Fruit fly (Drosophila melanogaster) whole organism, embryonic: Measurements from ENCODE around the gene CG6511.

Source experiments
- Aef1 ChIP-seq: fragments of 200-800 bp; sonication (Bioruptor generic); IDR thresholded peaks from 3 replicates; pipeline ENCODE4 v1.3.6; 2022; ENCODE audit warnings: missing biosample characterization, missing genetic modification characterization
- CG10321 ChIP-seq: fragments of 200-800 bp; sonication (Bioruptor generic); IDR thresholded peaks from 2 replicates; pipeline ENCODE4 v1.3.6; 2022; ENCODE audit warnings: missing biosample characterization, missing genetic modification characterization
- CG11504 ChIP-seq: fragments of 200-800 bp; sonication (Bioruptor generic); optimal IDR thresholded peaks from 3 replicates; lab custom pipeline; 2019; ENCODE audit warnings: missing biosample characterization, mild to moderate bottlenecking, missing genetic modification characterization, moderate library complexity
- CG11695 ChIP-seq: fragments of 200-800 bp; sonication (Bioruptor generic); IDR thresholded peaks from 3 replicates; pipeline ENCODE4 v1.3.6; 2022; ENCODE audit warnings: missing biosample characterization, missing genetic modification characterization
- CG17186 ChIP-seq: fragments of 200-800 bp; sonication (Bioruptor generic); optimal IDR thresholded peaks from 3 replicates; lab custom pipeline; 2017; ENCODE audit warnings: missing biosample characterization, missing genetic modification reagents, missing genetic modification characterization
- CG18011 ChIP-seq: fragments of 200-800 bp; sonication (Bioruptor generic); optimal IDR thresholded peaks from 2 replicates; lab custom pipeline; 2017; ENCODE audit warnings: missing biosample characterization, missing genetic modification characterization, mild to moderate bottlenecking, moderate library complexity, missing genotype
- CG2678 ChIP-seq: fragments of 200-800 bp; sonication (Bioruptor generic); optimal IDR thresholded peaks from 3 replicates; lab custom pipeline; 2019; ENCODE audit warnings: missing biosample characterization, mild to moderate bottlenecking, missing genetic modification characterization, moderate library complexity
- CG31224 ChIP-seq: fragments of 200-800 bp; sonication (Bioruptor generic); IDR thresholded peaks from 2 replicates; pipeline ENCODE4 v1.3.6; 2022; ENCODE audit warnings: missing biosample characterization, missing genetic modification characterization
- CG3163 ChIP-seq: fragments of 200-800 bp; sonication (Bioruptor generic); optimal IDR thresholded peaks from 3 replicates; lab custom pipeline; 2016; ENCODE audit warnings: missing biosample characterization, missing genetic modification characterization
- CG32767 ChIP-seq: fragments of 200-800 bp; sonication (Bioruptor generic); IDR thresholded peaks from 2 replicates; pipeline ENCODE4 v1.3.6; 2022; ENCODE audit warnings: missing biosample characterization, missing genetic modification characterization
- CG3281 ChIP-seq: fragments of 200-800 bp; sonication (Bioruptor generic); optimal IDR thresholded peaks from 3 replicates; lab custom pipeline; 2017; ENCODE audit warnings: missing biosample characterization, mild to moderate bottlenecking, missing genetic modification characterization
- CG4854 ChIP-seq: fragments of 200-800 bp; sonication (Bioruptor generic); optimal IDR thresholded peaks from 2 replicates; lab custom pipeline; 2016; ENCODE audit warnings: missing biosample characterization, missing genetic modification characterization, inconsistent platforms
- CG5953 ChIP-seq: fragments of 200-800 bp; sonication (Bioruptor generic); IDR thresholded peaks from 2 replicates; pipeline ENCODE4 v1.3.6; 2022; ENCODE audit warnings: missing biosample characterization, missing genetic modification characterization
- CG6765 ChIP-seq: fragments of 200-800 bp; sonication (Bioruptor generic); optimal IDR thresholded peaks from 3 replicates; lab custom pipeline; 2017; ENCODE audit warnings: missing biosample characterization, mild to moderate bottlenecking, missing genetic modification characterization
- CG7839 ChIP-seq: fragments of 200-800 bp; sonication (Bioruptor generic); optimal IDR thresholded peaks from 3 replicates; lab custom pipeline; 2018; ENCODE audit warnings: missing biosample characterization, mild to moderate bottlenecking, missing genetic modification characterization, moderate library complexity
- CG7987 ChIP-seq: fragments of 200-800 bp; sonication (Bioruptor generic); optimal IDR thresholded peaks from 2 replicates; lab custom pipeline; 2018; ENCODE audit warnings: missing biosample characterization, mild to moderate bottlenecking, missing genetic modification characterization, moderate library complexity
- CG9797 ChIP-seq: fragments of 200-800 bp; sonication (Bioruptor generic); optimal IDR thresholded peaks from 3 replicates; lab custom pipeline; 2018; ENCODE audit warnings: missing biosample characterization, mild to moderate bottlenecking, missing genetic modification characterization
- Camta ChIP-seq: fragments of 200-800 bp; sonication (Bioruptor generic); optimal IDR thresholded peaks from 2 replicates; lab custom pipeline; 2016; ENCODE audit warnings: missing biosample characterization, missing genetic modification characterization
- Dip2 ChIP-seq: fragments of 200-800 bp; sonication (Bioruptor generic); IDR thresholded peaks from 2 replicates; pipeline ENCODE4 v1.3.6; 2022; ENCODE audit warnings: missing biosample characterization, missing genetic modification characterization
- Dll ChIP-seq: fragments of 200-800 bp; sonication (Bioruptor generic); IDR thresholded peaks from 4 replicates; pipeline ENCODE4 v1.3.6; 2022; ENCODE audit warnings: missing biosample characterization, missing genetic modification characterization; ENCODE audit not compliant: partially characterized antibody
- Ets65A ChIP-seq: fragments of 200-800 bp; sonication (Bioruptor generic); peaks from one replicate; lab custom pipeline; 2016; ENCODE audit warnings: missing biosample characterization, missing genetic modification characterization
- GATAe ChIP-seq: fragments of 200-800 bp; sonication (Bioruptor generic); conservative IDR thresholded peaks from 2 replicates; pipeline ENCODE4 v1.3.6; 2022; ENCODE audit warnings: missing biosample characterization, missing genetic modification characterization
- Hmx ChIP-seq: fragments of 200-800 bp; sonication (Bioruptor generic); optimal IDR thresholded peaks from 2 replicates; lab custom pipeline; 2016; ENCODE audit warnings: missing biosample characterization, missing genetic modification characterization
- Hsf ChIP-seq: fragments of 200-800 bp; sonication (Bioruptor generic); optimal IDR thresholded peaks from 3 replicates; lab custom pipeline; 2016; ENCODE audit warnings: missing biosample characterization, missing genetic modification characterization
- Lhr ChIP-seq: fragments of 200-800 bp; sonication (Bioruptor generic); optimal IDR thresholded peaks from 3 replicates; lab custom pipeline; 2017; ENCODE audit warnings: mild to moderate bottlenecking, missing biosample characterization, missing genetic modification reagents, missing genetic modification characterization
- Rx ChIP-seq: fragments of 200-800 bp; sonication (Bioruptor generic); IDR thresholded peaks from 2 replicates; pipeline ENCODE4 v1.3.6; 2022; ENCODE audit warnings: missing biosample characterization, missing genetic modification characterization
- Six4 ChIP-seq: fragments of 200-800 bp; sonication (Bioruptor generic); optimal IDR thresholded peaks from 2 replicates; lab custom pipeline; 2016; ENCODE audit warnings: missing biosample characterization, missing genetic modification characterization
- Xrp1 ChIP-seq: fragments of 200-800 bp; sonication (Bioruptor generic); IDR thresholded peaks from 2 replicates; pipeline ENCODE4 v1.3.6; 2022; ENCODE audit warnings: missing biosample characterization, missing genetic modification characterization
- ase ChIP-seq: fragments of 200-800 bp; sonication (Bioruptor generic); IDR thresholded peaks from 3 replicates; pipeline ENCODE4 v1.3.6; 2022; ENCODE audit warnings: missing biosample characterization, missing genetic modification characterization
- bbx ChIP-seq: fragments of 200-800 bp; sonication (Bioruptor generic); IDR thresholded peaks from 2 replicates; pipeline ENCODE4 v1.3.6; 2022; ENCODE audit warnings: missing biosample characterization, missing genetic modification characterization; ENCODE audit not compliant: partially characterized antibody
- cad ChIP-seq: fragments of >200 bp; optimal IDR thresholded peaks from 2 replicates; lab custom pipeline; 2017; ENCODE audit warnings: missing biosample characterization, missing genetic modification characterization
- cato ChIP-seq: fragments of 200-800 bp; sonication (Bioruptor generic); optimal IDR thresholded peaks from 2 replicates; lab custom pipeline; 2016; ENCODE audit warnings: missing biosample characterization, missing genetic modification characterization, borderline replicate concordance
- cg ChIP-seq: fragments of 200-800 bp; sonication (Bioruptor generic); optimal IDR thresholded peaks from 3 replicates; lab custom pipeline; 2019; ENCODE audit warnings: missing biosample characterization, mild to moderate bottlenecking, missing genetic modification characterization, moderate library complexity
- ci ChIP-seq: fragments of 200-800 bp; sonication (Bioruptor generic); IDR thresholded peaks from 3 replicates; pipeline ENCODE4 v1.3.6; 2022; ENCODE audit warnings: missing biosample characterization, missing genetic modification characterization
- esg ChIP-seq: fragments of 200-800 bp; sonication (Bioruptor generic); conservative IDR thresholded peaks from 2 replicates; pipeline ENCODE4 v1.3.6; 2022; ENCODE audit warnings: missing biosample characterization, missing genetic modification characterization
- fd64A ChIP-seq: fragments of 200-800 bp; sonication (Bioruptor generic); optimal IDR thresholded peaks from 3 replicates; lab custom pipeline; 2018; ENCODE audit warnings: missing biosample characterization, mild to moderate bottlenecking, missing genetic modification characterization
- fru ChIP-seq: fragments of >200 bp; optimal IDR thresholded peaks from 2 replicates; lab custom pipeline; 2017
- gsb ChIP-seq: fragments of 200-800 bp; sonication (Bioruptor generic); IDR thresholded peaks from 2 replicates; pipeline ENCODE4 v1.3.6; 2022; ENCODE audit warnings: missing biosample characterization, missing genetic modification characterization
- h ChIP-seq: fragments of >200 bp; optimal IDR thresholded peaks from 2 replicates; lab custom pipeline; 2017
- kni ChIP-seq: fragments of 200-800 bp; sonication (Bioruptor generic); optimal IDR thresholded peaks from 3 replicates; lab custom pipeline; 2017; ENCODE audit warnings: mild to moderate bottlenecking, missing biosample characterization, missing genetic modification reagents, missing genetic modification characterization
- knrl ChIP-seq: fragments of 200-800 bp; sonication (Bioruptor generic); IDR thresholded peaks from 3 replicates; pipeline ENCODE4 v1.3.6; 2022; ENCODE audit warnings: missing biosample characterization, missing genetic modification characterization; ENCODE audit not compliant: partially characterized antibody
- nau ChIP-seq: fragments of 200-800 bp; sonication (Bioruptor generic); optimal IDR thresholded peaks from 3 replicates; lab custom pipeline; 2017; ENCODE audit warnings: missing biosample characterization, mild to moderate bottlenecking, missing genetic modification characterization, missing genetic modification reagents
- onecut ChIP-seq: fragments of 200-800 bp; sonication (Bioruptor generic); IDR thresholded peaks from 2 replicates; pipeline ENCODE4 v1.3.6; 2022; ENCODE audit warnings: missing biosample characterization, missing genetic modification characterization
- org-1 ChIP-seq: fragments of 200-800 bp; sonication (Bioruptor generic); optimal IDR thresholded peaks from 2 replicates; lab custom pipeline; 2017; ENCODE audit warnings: missing biosample characterization, missing genetic modification characterization
- pan ChIP-seq, 4 experiments: fragments of >200 bp in 3 of 4; fragments of 200-800 bp in 1 of 4; sonication (Bioruptor generic) in 1 of 4; optimal IDR thresholded peaks in 3 of 4; IDR thresholded peaks in 1 of 4; 2 replicates each; pipeline versions ENCODE4 v1.3.6 to Lab custom; 2017 to 2022; ENCODE audit warnings: missing biosample characterization in 2 of 4, missing genetic modification characterization in 2 of 4, mixed read lengths in 1 of 4
- pb ChIP-seq: fragments of 200-800 bp; sonication (Bioruptor generic); optimal IDR thresholded peaks from 3 replicates; lab custom pipeline; 2016; ENCODE audit warnings: missing biosample characterization, missing genetic modification characterization
- salm ChIP-seq: fragments of 200-800 bp; sonication (Bioruptor generic); optimal IDR thresholded peaks from 2 replicates; lab custom pipeline; 2018; ENCODE audit warnings: missing biosample characterization, mild to moderate bottlenecking, missing genetic modification characterization
- seq ChIP-seq: fragments of 200-800 bp; sonication (Bioruptor generic); IDR thresholded peaks from 2 replicates; pipeline ENCODE4 v1.3.6; 2022; ENCODE audit warnings: missing biosample characterization, missing genetic modification characterization
- sisA ChIP-seq: fragments of 200-800 bp; sonication (Bioruptor generic); IDR thresholded peaks from 2 replicates; pipeline ENCODE4 v1.3.6; 2022; ENCODE audit warnings: missing biosample characterization, missing genetic modification characterization
- stwl ChIP-seq: fragments of 200-800 bp; sonication (Bioruptor generic); optimal IDR thresholded peaks from 3 replicates; lab custom pipeline; 2018; ENCODE audit warnings: missing biosample characterization, mild to moderate bottlenecking, missing genetic modification characterization, moderate library complexity
- tgo ChIP-seq: fragments of 200-800 bp; sonication (Bioruptor generic); IDR thresholded peaks from 3 replicates; pipeline ENCODE4 v1.3.6; 2022; ENCODE audit warnings: missing biosample characterization, missing genetic modification characterization
- zfh1 ChIP-seq: fragments of 200-800 bp; sonication (Bioruptor generic); IDR thresholded peaks from 3 replicates; pipeline ENCODE4 v1.3.6; 2022; ENCODE audit warnings: missing biosample characterization, missing genetic modification characterization

CG6511 gene

DNA sequence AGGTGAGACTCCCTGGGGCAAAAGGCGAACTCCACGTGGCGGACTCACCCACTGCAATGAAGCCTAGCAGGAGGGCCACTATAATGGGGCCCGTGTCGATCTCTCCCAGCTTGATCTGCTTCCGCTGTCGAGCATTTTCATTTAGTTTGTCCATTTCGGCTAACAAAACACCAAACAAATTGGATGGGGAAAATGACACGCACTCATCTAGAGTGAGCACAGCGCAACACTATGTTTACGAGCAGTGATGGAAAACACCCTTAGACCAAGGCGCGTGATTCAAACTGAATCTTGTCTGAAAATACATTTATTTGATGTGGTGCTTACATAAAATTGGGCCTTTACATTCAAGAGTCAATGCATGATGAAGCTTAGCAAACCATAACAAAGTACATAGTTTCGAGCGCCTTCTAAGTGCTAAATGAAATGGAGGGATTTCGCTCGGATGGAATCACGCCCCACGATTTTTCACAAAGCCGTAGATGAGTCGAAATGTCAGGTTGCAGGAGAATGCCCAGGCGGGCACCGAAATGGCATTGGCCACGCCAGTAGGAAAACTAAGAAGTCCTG is 1.0 kb upstream of the CG6511 start, which contains the start of gene SrpRbeta (continued):
- TF ChIP-seq CG17186 (peak; percentile 26), CG3281 (no peak), CG6765 (GFP tag; lab: Kevin White, UChicago) (no peak), CG31224 (GFP tag; lab: Robert Waterston, UW) (no peak), seq (GFP tag; lab: Robert Waterston, UW) (no peak), CG4854 (GFP tag; lab: Kevin White, UChicago) (no peak), Hmx (GFP tag; lab: Kevin White, UChicago) (no peak), h (lab: Kevin White, UChicago) (no peak), CG32767 (GFP tag; lab: Robert Waterston, UW) (no peak), salm (no peak), Xrp1 (no peak), ase (GFP tag; lab: Robert Waterston, UW) (no peak), kni (GFP tag; lab: Kevin White, UChicago) (no peak), bbx (GFP tag; lab: Robert Waterston, UW) (no peak), Camta (no peak), sisA (GFP tag; lab: Robert Waterston, UW) (no peak), CG10321 (GFP tag; lab: Robert Waterston, UW) (no peak), cato (GFP tag; lab: Kevin White, UChicago) (no peak), pan (optimal IDR thresholded peaks at IDR 0.05; lab: Kevin White, UChicago) (no peak), pan (GFP tag; optimal IDR thresholded peaks at IDR 0.05 in 1 of 2, IDR thresholded peaks at IDR 0.05 in 1 of 2) (no peak), pb (GFP tag; lab: Kevin White, UChicago) (no peak), Ets65A (GFP tag; lab: Kevin White, UChicago) (peak; percentile 94), cg (GFP tag; lab: Kevin White, UChicago) (no peak), CG7839 (tag; lab: Kevin White, UChicago) (no peak), Lhr (GFP tag; lab: Kevin White, UChicago) (no peak), CG7987 (GFP tag; lab: Kevin White, UChicago) (peak; percentile 28), esg (GFP tag; lab: Robert Waterston, UW) (no peak), tgo (no peak), cad (no peak), Hsf (no peak), org-1 (GFP tag; lab: Kevin White, UChicago) (peak; percentile 24), ci (GFP tag; lab: Robert Waterston, UW) (peak; percentile 54; the same call in 1 of the 3 replicates), Six4 (peak; percentile 19), CG9797 (no peak), CG11695 (GFP tag; lab: Robert Waterston, UW) (no peak), Dll (GFP tag; lab: Robert Waterston, UW) (no peak), knrl (GFP tag; lab: Robert Waterston, UW) (no peak), stwl (tag; lab: Kevin White, UChicago) (peak; percentile 41), nau (GFP tag; lab: Kevin White, UChicago) (no peak), CG3163 (GFP tag; lab: Kevin White, UChicago) (no peak), onecut (GFP tag; lab: Robert Waterston, UW) (no peak), fru (lab: Kevin White, UChicago) (no peak), CG18011 (no peak), Dip2 (GFP tag; lab: Robert Waterston, UW) (no peak), Rx (GFP tag; lab: Robert Waterston, UW) (no peak), gsb (GFP tag; lab: Robert Waterston, UW) (no peak), CG11504 (tag; lab: Kevin White, UChicago) (no peak), fd64A (GFP tag; lab: Kevin White, UChicago) (no peak), CG2678 (tag; lab: Kevin White, UChicago) (no peak), Aef1 (no peak), zfh1 (GFP tag; lab: Robert Waterston, UW) (no peak), CG5953 (GFP tag; lab: Robert Waterston, UW) (no peak), GATAe (GFP tag; lab: Robert Waterston, UW) (no peak)
